Worm (Caenorhabditis elegans) whole organism, late embryonic: ENCODE data around the gene R53.8.

Source experiments
- K09A11.1 ChIP-seq: sonication (generic microtip); optimal IDR thresholded peaks from 2 replicates; lab custom pipeline; 2017; ENCODE audit warnings: antibody characterized with exemption, mild to moderate bottlenecking, missing genetic modification characterization, missing compliant biosample characterization; ENCODE audit not compliant: insufficient read depth
- ceh-2 ChIP-seq: sonication (generic microtip); optimal IDR thresholded peaks from 2 replicates; lab custom pipeline; 2016; ENCODE audit warnings: missing genotype, missing genetic modification characterization, missing compliant biosample characterization
- dmd-4 ChIP-seq: sonication (generic microtip); optimal IDR thresholded peaks from 2 replicates; lab custom pipeline; 2016; ENCODE audit warnings: borderline replicate concordance, missing genetic modification characterization, missing compliant biosample characterization
- dve-1 ChIP-seq: sonication (generic microtip); optimal IDR thresholded peaks from 2 replicates; lab custom pipeline; 2017; ENCODE audit warnings: antibody characterized with exemption, mild to moderate bottlenecking, missing genetic modification characterization, missing compliant biosample characterization
- elt-2 ChIP-seq: sonication (generic microtip); optimal IDR thresholded peaks from 2 replicates; lab custom pipeline; 2016; ENCODE audit warnings: missing genetic modification reagents, missing genetic modification characterization, missing compliant biosample characterization
- hlh-15 ChIP-seq: sonication (generic microtip); optimal IDR thresholded peaks from 2 replicates; lab custom pipeline; 2016; ENCODE audit warnings: missing genetic modification characterization, missing compliant biosample characterization
- lin-11 ChIP-seq: fragments of 200-800 bp; sonication (Bioruptor generic); optimal IDR thresholded peaks from 2 replicates; lab custom pipeline; 2018; ENCODE audit warnings: mild to moderate bottlenecking, missing genetic modification characterization, missing compliant biosample characterization
- nhr-11 ChIP-seq: fragments of 150-350 bp; optimal IDR thresholded peaks from 2 replicates; lab custom pipeline; 2014; ENCODE audit warnings: missing biosample characterization, missing genetic modification characterization
- pag-3 ChIP-seq: sonication (generic microtip); optimal IDR thresholded peaks from 2 replicates; lab custom pipeline; 2016; ENCODE audit warnings: missing compliant biosample characterization, missing genetic modification characterization, borderline replicate concordance
- pros-1 ChIP-seq: fragments of 150-350 bp; optimal IDR thresholded peaks from 2 replicates; lab custom pipeline; 2014; ENCODE audit warnings: missing biosample characterization, missing genetic modification reagents, missing genetic modification characterization
- sox-2 ChIP-seq: fragments of 200-800 bp; sonication (Bioruptor generic); IDR thresholded peaks from 2 replicates; pipeline ENCODE4 v1.3.6; 2022; ENCODE audit warnings: missing genetic modification reagents, missing genetic modification characterization, missing compliant biosample characterization
- tbx-7 ChIP-seq: sonication (generic microtip); optimal IDR thresholded peaks from 2 replicates; lab custom pipeline; 2016; ENCODE audit warnings: missing genotype, missing genetic modification characterization, missing compliant biosample characterization
- unc-3 ChIP-seq, 2 experiments: fragments of 200-800 bp in 1 of 2; sonication (Bioruptor generic) in 1 of 2; sonication (generic microtip) in 1 of 2; conservative IDR thresholded peaks in 1 of 2; optimal IDR thresholded peaks in 1 of 2; 2 replicates each; pipeline versions ENCODE4 v1.3.6 to Lab custom; 2016 to 2022; ENCODE audit warnings: missing compliant biosample characterization in 2 of 2, missing genetic modification characterization in 2 of 2, missing genetic modification reagents in 1 of 2

DNA sequence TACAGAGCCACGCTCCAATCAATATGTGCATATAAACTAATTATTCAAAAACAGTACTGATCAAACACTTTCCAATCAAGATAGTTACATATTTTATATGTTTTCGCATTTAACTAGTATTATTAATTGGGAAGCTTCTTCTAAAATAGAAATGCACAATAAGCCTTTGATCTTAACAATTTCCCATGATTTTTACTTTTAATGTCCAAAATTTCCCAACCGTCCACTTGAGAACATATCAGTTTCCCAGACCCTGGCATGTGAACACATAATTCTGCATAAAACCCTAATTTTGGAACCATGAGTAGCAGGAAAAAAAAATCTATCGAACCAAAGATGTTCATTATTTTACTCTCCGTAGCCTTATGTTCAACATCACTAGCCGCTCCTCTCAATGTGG lies at the start of gene R53.8:
- TF ChIP-seq ceh-2 (tag; lab: Kevin White, UChicago) (no peak), dmd-4 (tag; lab: Kevin White, UChicago) (no peak), unc-3 (GFP tag; conservative IDR thresholded peaks at IDR 0.05; lab: Robert Waterston, UW) (no peak), unc-3 (tag; optimal IDR thresholded peaks at IDR 0.05; lab: Kevin White, UChicago) (no peak), nhr-11 (no peak), pag-3 (tag; lab: Kevin White, UChicago) (no peak), sox-2 (GFP tag; lab: Robert Waterston, UW) (no peak), hlh-15 (no peak), elt-2 (tag; lab: Kevin White, UChicago) (no peak), K09A11.1 (tag; lab: Kevin White, UChicago) (no peak), dve-1 (tag; lab: Kevin White, UChicago) (no peak), pros-1 (tag; lab: Kevin White, UChicago) (no peak), tbx-7 (tag; lab: Kevin White, UChicago) (no peak), lin-11 (no peak)
